Fruit fly (Drosophila melanogaster) whole organism, prepupa: Measurements from ENCODE around the gene trk.

Source experiments
- Blimp-1 ChIP-seq: fragments of 200-800 bp; sonication (Bioruptor generic); optimal IDR thresholded peaks from 3 replicates; lab custom pipeline; 2017; ENCODE audit warnings: missing biosample characterization, missing genetic modification characterization, mild to moderate bottlenecking, moderate library complexity, missing genetic modification reagents
- CG10669 ChIP-seq: fragments of 200-800 bp; sonication (Bioruptor generic); optimal IDR thresholded peaks from 3 replicates; lab custom pipeline; 2018; ENCODE audit warnings: missing biosample characterization, mild to moderate bottlenecking, missing genetic modification characterization, moderate library complexity
- CG11762 ChIP-seq: fragments of 200-800 bp; sonication (Bioruptor generic); optimal IDR thresholded peaks from 3 replicates; lab custom pipeline; 2016; ENCODE audit warnings: missing biosample characterization, missing genetic modification characterization; ENCODE audit not compliant: insufficient read depth
- CG11902 ChIP-seq: fragments of 200-800 bp; sonication (Bioruptor generic); optimal IDR thresholded peaks from 3 replicates; lab custom pipeline; 2016; ENCODE audit warnings: missing biosample characterization, missing genetic modification characterization
- CG15336 ChIP-seq: fragments of 200-800 bp; sonication (Bioruptor generic); IDR thresholded peaks from 2 replicates; pipeline ENCODE4 v1.3.6; 2022; ENCODE audit warnings: missing biosample characterization, missing genetic modification characterization
- CG1621 ChIP-seq: fragments of 200-800 bp; sonication (Bioruptor generic); optimal IDR thresholded peaks from 3 replicates; lab custom pipeline; 2018; ENCODE audit warnings: missing biosample characterization, mild to moderate bottlenecking, missing genetic modification characterization
- CG3032 ChIP-seq: fragments of 200-800 bp; optimal IDR thresholded peaks from 2 replicates; lab custom pipeline; 2019; ENCODE audit warnings: missing biosample characterization, mild to moderate bottlenecking, missing genetic modification characterization, moderate library complexity
- CG31627 ChIP-seq: fragments of 200-800 bp; sonication (Bioruptor generic); optimal IDR thresholded peaks from 3 replicates; lab custom pipeline; 2016; ENCODE audit warnings: missing biosample characterization, missing genetic modification characterization
- CG32006 ChIP-seq: fragments of 200-800 bp; sonication (Bioruptor generic); optimal IDR thresholded peaks from 3 replicates; lab custom pipeline; 2017; ENCODE audit warnings: missing biosample characterization, mild to moderate bottlenecking, missing genetic modification characterization
- CG34406 ChIP-seq: fragments of 200-800 bp; sonication (Bioruptor generic); optimal IDR thresholded peaks from 3 replicates; lab custom pipeline; 2016; ENCODE audit warnings: missing biosample characterization, missing genetic modification characterization
- CG4318 ChIP-seq: fragments of 200-800 bp; sonication (Bioruptor generic); optimal IDR thresholded peaks from 3 replicates; lab custom pipeline; 2017; ENCODE audit warnings: missing biosample characterization, mild to moderate bottlenecking, missing genetic modification characterization
- CG6163 ChIP-seq: fragments of 200-800 bp; sonication (Bioruptor generic); IDR thresholded peaks from 3 replicates; pipeline ENCODE4 v1.3.6; 2022; ENCODE audit warnings: missing biosample characterization, missing genetic modification characterization
- CG6792 ChIP-seq: fragments of 200-800 bp; sonication (Bioruptor generic); optimal IDR thresholded peaks from 3 replicates; lab custom pipeline; 2016; ENCODE audit warnings: missing biosample characterization, missing genetic modification characterization
- CG7368 ChIP-seq: fragments of 200-800 bp; sonication (Bioruptor generic); optimal IDR thresholded peaks from 3 replicates; lab custom pipeline; 2016; ENCODE audit warnings: missing biosample characterization, missing genetic modification characterization
- CG8119 ChIP-seq: fragments of 200-800 bp; sonication (Bioruptor generic); IDR thresholded peaks from 3 replicates; pipeline ENCODE4 v1.3.6; 2022; ENCODE audit warnings: missing biosample characterization, missing genetic modification characterization
- CG8319 ChIP-seq: fragments of 200-800 bp; sonication (Bioruptor generic); optimal IDR thresholded peaks from 3 replicates; lab custom pipeline; 2016; ENCODE audit warnings: missing biosample characterization, missing genetic modification characterization
- CG8632 ChIP-seq: fragments of 200-800 bp; sonication (Bioruptor generic); optimal IDR thresholded peaks from 3 replicates; lab custom pipeline; 2016; ENCODE audit warnings: missing biosample characterization, missing genetic modification characterization
- CG9139 ChIP-seq: fragments of 200-800 bp; sonication (Bioruptor generic); optimal IDR thresholded peaks from 3 replicates; lab custom pipeline; 2017; ENCODE audit warnings: missing biosample characterization, mild to moderate bottlenecking, missing genetic modification characterization
- Eip75B ChIP-seq: fragments of 200-800 bp; sonication (Bioruptor generic); optimal IDR thresholded peaks from 3 replicates; lab custom pipeline; 2016; ENCODE audit warnings: missing biosample characterization, missing genetic modification characterization
- Eip78C ChIP-seq: fragments of 200-800 bp; sonication (Bioruptor generic); peaks from one replicate; lab custom pipeline; 2016; ENCODE audit warnings: missing biosample characterization, missing genetic modification characterization
- Eip93F ChIP-seq: fragments of 200-800 bp; sonication (Bioruptor generic); optimal IDR thresholded peaks from 2 replicates; lab custom pipeline; 2016; ENCODE audit warnings: missing biosample characterization, mild to moderate bottlenecking, missing genetic modification characterization
- Ets21C ChIP-seq: fragments of 200-800 bp; sonication (Bioruptor generic); optimal IDR thresholded peaks from 3 replicates; lab custom pipeline; 2016; ENCODE audit warnings: missing biosample characterization, missing genetic modification characterization
- Gug ChIP-seq: fragments of 200-800 bp; sonication (Bioruptor generic); IDR thresholded peaks from 2 replicates; pipeline ENCODE4 v1.3.6; 2022; ENCODE audit warnings: missing biosample characterization, missing genetic modification characterization
- Hr39 ChIP-seq: fragments of 200-800 bp; sonication (Bioruptor generic); optimal IDR thresholded peaks from 2 replicates; lab custom pipeline; 2016; ENCODE audit warnings: missing biosample characterization, missing genetic modification characterization
- Hr4 ChIP-seq: fragments of 200-800 bp; sonication (Bioruptor generic); optimal IDR thresholded peaks from 3 replicates; lab custom pipeline; 2016; ENCODE audit warnings: missing biosample characterization, missing genetic modification characterization
- Met ChIP-seq: fragments of 200-800 bp; sonication (Bioruptor generic); optimal IDR thresholded peaks from 3 replicates; lab custom pipeline; 2016; ENCODE audit warnings: missing biosample characterization, missing genetic modification characterization
- Sox102F ChIP-seq: fragments of 200-800 bp; sonication (Bioruptor generic); optimal IDR thresholded peaks from 2 replicates; lab custom pipeline; 2016; ENCODE audit warnings: missing biosample characterization, mild to moderate bottlenecking, missing genetic modification characterization
- Sox14 ChIP-seq: fragments of 200-800 bp; sonication (Bioruptor generic); optimal IDR thresholded peaks from 3 replicates; lab custom pipeline; 2016; ENCODE audit warnings: missing biosample characterization, missing genetic modification characterization
- Sox15 ChIP-seq: fragments of 200-800 bp; sonication (Bioruptor generic); optimal IDR thresholded peaks from 3 replicates; lab custom pipeline; 2016; ENCODE audit warnings: missing biosample characterization, missing genetic modification characterization
- achi ChIP-seq: fragments of 200-800 bp; sonication (Bioruptor generic); optimal IDR thresholded peaks from 3 replicates; lab custom pipeline; 2016; ENCODE audit warnings: missing biosample characterization, missing genetic modification characterization
- acj6 ChIP-seq: fragments of 200-800 bp; sonication (Bioruptor generic); optimal IDR thresholded peaks from 3 replicates; lab custom pipeline; 2016; ENCODE audit warnings: missing biosample characterization, missing genetic modification characterization
- cyc ChIP-seq: fragments of 200-800 bp; sonication (Bioruptor generic); optimal IDR thresholded peaks from 3 replicates; lab custom pipeline; 2016; ENCODE audit warnings: missing biosample characterization, missing genetic modification characterization
- dac ChIP-seq: fragments of 200-800 bp; sonication (Bioruptor generic); optimal IDR thresholded peaks from 2 replicates; lab custom pipeline; 2017; ENCODE audit warnings: missing biosample characterization, mild to moderate bottlenecking, missing genetic modification characterization
- dsx ChIP-seq: fragments of 200-800 bp; optimal IDR thresholded peaks from 3 replicates; lab custom pipeline; 2019; ENCODE audit warnings: missing biosample characterization, mild to moderate bottlenecking, missing genetic modification characterization, moderate library complexity; ENCODE audit not compliant: poor library complexity, severe bottlenecking
- esn ChIP-seq: fragments of 200-800 bp; sonication (Bioruptor generic); optimal IDR thresholded peaks from 2 replicates; lab custom pipeline; 2016; ENCODE audit warnings: missing biosample characterization, mild to moderate bottlenecking, missing genetic modification characterization, moderate library complexity
- fd59A ChIP-seq: fragments of 200-800 bp; sonication (Bioruptor generic); optimal IDR thresholded peaks from 2 replicates; lab custom pipeline; 2017; ENCODE audit warnings: missing biosample characterization, mild to moderate bottlenecking, missing genetic modification characterization, missing genetic modification reagents
- fd85E ChIP-seq: fragments of 200-800 bp; sonication (Bioruptor generic); optimal IDR thresholded peaks from 3 replicates; lab custom pipeline; 2016; ENCODE audit warnings: missing biosample characterization, missing genetic modification characterization
- fkh ChIP-seq: fragments of 200-800 bp; sonication (Bioruptor generic); optimal IDR thresholded peaks from 3 replicates; lab custom pipeline; 2017; ENCODE audit warnings: missing biosample characterization, mild to moderate bottlenecking, missing genetic modification characterization, moderate library complexity
- lz ChIP-seq: fragments of 200-800 bp; sonication (Bioruptor generic); optimal IDR thresholded peaks from 3 replicates; lab custom pipeline; 2016; ENCODE audit warnings: missing biosample characterization, missing genetic modification characterization
- spab ChIP-seq: fragments of 200-800 bp; sonication (Bioruptor generic); optimal IDR thresholded peaks from 2 replicates; lab custom pipeline; 2017; ENCODE audit warnings: missing biosample characterization, mild to moderate bottlenecking, missing genetic modification characterization, missing genetic modification reagents
- topi ChIP-seq: fragments of 200-800 bp; sonication (Bioruptor generic); optimal IDR thresholded peaks from 3 replicates; lab custom pipeline; 2016; ENCODE audit warnings: missing biosample characterization, missing genetic modification characterization
- vri ChIP-seq: fragments of 200-800 bp; sonication (Bioruptor generic); optimal IDR thresholded peaks from 3 replicates; lab custom pipeline; 2016; ENCODE audit warnings: missing biosample characterization, mild to moderate bottlenecking, missing genetic modification characterization

trk gene

DNA sequence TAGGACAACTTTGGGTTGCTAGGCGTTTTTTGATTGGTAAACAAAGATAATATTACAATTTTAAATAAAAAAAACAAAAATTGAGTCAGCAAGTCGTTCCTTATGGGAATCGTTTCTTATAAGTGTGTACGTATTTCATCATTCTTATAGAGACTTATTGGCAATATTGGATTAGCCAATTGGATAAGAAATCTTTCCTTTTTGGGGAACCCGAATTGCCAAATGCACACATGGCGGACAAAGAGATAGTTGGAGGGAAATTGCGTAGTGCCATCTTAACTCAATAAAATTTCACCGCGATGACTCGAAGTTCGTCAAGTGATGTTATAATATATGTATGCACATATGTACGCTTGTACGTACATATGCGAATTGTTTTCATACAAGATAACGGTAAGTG is 19.2 kb upstream of the trk start:
- TF ChIP-seq Sox102F (GFP tag; lab: Kevin White, UChicago) (no peak), spab (GFP tag; lab: Kevin White, UChicago) (no peak), CG10669 (no peak), fd59A (no peak), acj6 (no peak), Hr39 (GFP tag; lab: Kevin White, UChicago) (no peak), achi (GFP tag; lab: Kevin White, UChicago) (no peak), CG7368 (no peak), CG3032 (tag; lab: Kevin White, UChicago) (no peak), CG6163 (GFP tag; lab: Robert Waterston, UW) (no peak), CG6792 (GFP tag; lab: Kevin White, UChicago) (no peak), CG8119 (no peak), CG4318 (GFP tag; lab: Kevin White, UChicago) (no peak), CG1621 (tag; lab: Kevin White, UChicago) (no peak)

DNA sequence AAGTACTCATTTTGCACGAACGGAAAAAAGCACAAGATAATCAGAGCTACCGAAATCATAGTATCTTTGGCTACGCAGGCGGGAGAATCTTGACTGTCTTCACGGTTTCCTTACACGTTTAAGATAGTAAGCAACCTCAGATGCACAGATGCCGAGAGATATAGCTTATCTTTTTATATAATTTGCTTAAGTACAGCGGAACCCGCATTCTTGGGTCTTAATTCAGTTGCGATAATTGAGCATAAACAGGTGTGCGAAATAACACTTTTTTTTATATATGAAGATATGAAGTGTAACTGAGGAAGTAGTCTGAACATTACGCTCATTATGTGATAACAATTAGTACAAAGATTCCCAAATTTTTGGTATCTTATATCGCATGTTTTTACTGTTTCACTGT is 8.6 kb upstream of the trk start, which contains the start of gene CG34043:
CG34043 (minus strand) TSS at position 101 of the 400 bp plus-strand sequence.
- TF ChIP-seq Hr4 (GFP tag; lab: Kevin White, UChicago) (no peak), dsx (GFP tag; lab: Kevin White, UChicago) (no peak)

DNA sequence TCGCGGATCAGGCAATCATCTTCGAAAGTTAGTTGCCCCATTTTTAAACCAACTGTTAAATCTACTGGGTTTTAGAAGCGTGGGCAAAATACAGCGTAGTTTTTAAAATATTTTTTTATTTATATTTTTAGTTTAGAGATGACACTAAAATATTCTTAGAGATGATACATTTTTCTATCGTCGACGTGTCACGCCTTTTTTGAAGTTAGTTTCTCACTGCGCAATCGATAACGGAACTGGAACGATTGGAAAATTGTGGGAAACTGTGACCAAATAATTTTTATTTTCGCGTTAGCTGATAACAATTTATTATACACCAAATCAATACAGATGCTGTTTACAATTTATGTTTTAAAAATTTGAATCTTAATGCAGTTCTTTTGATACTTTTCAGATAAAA is 6.5 kb upstream of the trk start, which contains the start of gene Utx:
Utx (minus strand) TSS at position 154 of the 400 bp plus-strand sequence.
- no peak for TF ChIP-seq cyc (GFP tag; lab: Kevin White, UChicago)
- peak; percentile 14 for TF ChIP-seq esn (GFP tag; lab: Kevin White, UChicago)
- no peak for TF ChIP-seq Met
- peak; percentile 19 for TF ChIP-seq CG3032 (tag; lab: Kevin White, UChicago)
- no peak for TF ChIP-seq CG9139 (GFP tag; lab: Kevin White, UChicago)
- TF ChIP-seq CG31627 (GFP tag; lab: Kevin White, UChicago), result peak; percentile 0
- peak; percentile 12 for TF ChIP-seq lz (GFP tag; lab: Kevin White, UChicago)
- TF ChIP-seq Sox15 (GFP tag; lab: Kevin White, UChicago), result no peak
- no peak for TF ChIP-seq Blimp-1 (GFP tag; lab: Kevin White, UChicago)
- TF ChIP-seq Eip93F (GFP tag; lab: Kevin White, UChicago), result peak; percentile 1
- TF ChIP-seq CG7368, result no peak
- TF ChIP-seq CG6163 (GFP tag; lab: Robert Waterston, UW), result no peak
- no peak for TF ChIP-seq CG8319 (GFP tag; lab: Kevin White, UChicago)
- TF ChIP-seq achi (GFP tag; lab: Kevin White, UChicago), result no peak
- no peak for TF ChIP-seq fd85E (GFP tag; lab: Kevin White, UChicago)

dm6 chr2L:10277362-10277761 is 5.2 kb upstream of the trk start:
- no peak for TF ChIP-seq CG15336 (GFP tag; lab: Robert Waterston, UW)
- peak; percentile 84 for TF ChIP-seq fkh
- TF ChIP-seq CG32006, result no peak
- TF ChIP-seq acj6, result no peak
- TF ChIP-seq, all 60 proteins: peak for 1

DNA sequence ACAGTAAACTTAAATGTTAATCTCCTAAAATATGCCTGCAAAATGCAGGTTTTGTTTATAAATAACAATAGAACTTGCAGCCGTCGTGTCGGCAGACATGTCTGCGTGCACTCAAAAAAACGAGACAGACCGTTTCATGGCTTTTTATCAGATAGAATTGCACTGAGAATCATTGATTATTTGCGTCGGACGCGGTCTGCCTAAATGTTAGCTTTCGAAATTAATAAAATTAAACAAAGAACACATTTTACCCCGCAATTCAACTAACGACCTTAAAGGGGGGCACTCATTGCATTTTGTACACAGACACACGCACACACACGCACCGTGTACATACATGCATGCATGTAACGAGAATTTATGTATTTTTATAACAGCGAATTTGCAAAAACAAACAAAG is 4.7 kb upstream of the trk start:
- TF ChIP-seq Gug, result no peak
- TF ChIP-seq Hr4 (GFP tag; lab: Kevin White, UChicago), result peak; percentile 42
- TF ChIP-seq spab (GFP tag; lab: Kevin White, UChicago), result no peak
- peak; percentile 8 for TF ChIP-seq CG10669
- TF ChIP-seq Ets21C (GFP tag; lab: Kevin White, UChicago), result peak; percentile 21
- TF ChIP-seq CG9139 (GFP tag; lab: Kevin White, UChicago), result no peak
- TF ChIP-seq cyc (GFP tag; lab: Kevin White, UChicago), result peak; percentile 56
- peak; percentile 85 for TF ChIP-seq Sox14
- TF ChIP-seq dac (GFP tag; lab: Kevin White, UChicago), result peak; percentile 37
- TF ChIP-seq topi (GFP tag; lab: Kevin White, UChicago), result peak; percentile 43
- TF ChIP-seq acj6, result peak; percentile 31
- peak; percentile 6 for TF ChIP-seq fd59A
- TF ChIP-seq CG11762, result no peak
- TF ChIP-seq fkh, result no peak
- TF ChIP-seq CG11902 (GFP tag; lab: Kevin White, UChicago), result peak; percentile 3
- TF ChIP-seq CG31627 (GFP tag; lab: Kevin White, UChicago), result peak; percentile 72
- TF ChIP-seq CG8632 (GFP tag; lab: Kevin White, UChicago), result peak; percentile 22
- TF ChIP-seq lz (GFP tag; lab: Kevin White, UChicago), result peak; percentile 59
- TF ChIP-seq Eip78C, result peak; percentile 84
- peak; percentile 27 for TF ChIP-seq CG6792 (GFP tag; lab: Kevin White, UChicago)
- TF ChIP-seq CG34406, result peak; percentile 29
- no peak for TF ChIP-seq Sox102F (GFP tag; lab: Kevin White, UChicago)
- TF ChIP-seq vri (GFP tag; lab: Kevin White, UChicago), result peak; percentile 51
- peak; percentile 66 for TF ChIP-seq Eip75B
- TF ChIP-seq esn (GFP tag; lab: Kevin White, UChicago), result peak; percentile 74
- TF ChIP-seq achi (GFP tag; lab: Kevin White, UChicago), result peak; percentile 58
